Worm (Caenorhabditis elegans) whole organism, mixed stage, embryonic: ENCODE measurements around the gene R03G8.3.

ENCODE experiments used
- M03D4.4 ChIP-seq: sonication (generic microtip); optimal IDR thresholded peaks from 2 replicates; lab custom pipeline; 2017; ENCODE audit warnings: mild to moderate bottlenecking, missing genetic modification characterization, missing compliant biosample characterization
- bed-3 ChIP-seq: fragments of 200-800 bp; sonication (Bioruptor generic); optimal IDR thresholded peaks from 3 replicates; lab custom pipeline; 2018; ENCODE audit warnings: mild to moderate bottlenecking, missing genetic modification characterization, moderate library complexity, missing compliant biosample characterization
- blmp-1 ChIP-seq: fragments of 150-350 bp; optimal IDR thresholded peaks from 2 replicates; lab custom pipeline; 2014; ENCODE audit warnings: missing biosample characterization, missing genetic modification characterization
- ceh-39 ChIP-seq: fragments of 150-350 bp; optimal IDR thresholded peaks from 2 replicates; lab custom pipeline; 2014; ENCODE audit warnings: missing biosample characterization, missing genetic modification characterization
- ceh-83 ChIP-seq: fragments of 200-800 bp; sonication (Bioruptor generic); optimal IDR thresholded peaks from 2 replicates; lab custom pipeline; 2018; ENCODE audit warnings: mild to moderate bottlenecking, missing genetic modification characterization, missing compliant biosample characterization
- cnd-1 ChIP-seq: fragments of 200-800 bp; sonication (Bioruptor generic); optimal IDR thresholded peaks from 2 replicates; lab custom pipeline; 2018; ENCODE audit warnings: mild to moderate bottlenecking, missing genetic modification characterization, missing compliant biosample characterization
- drap-1 ChIP-seq: fragments of 200-800 bp; sonication (Bioruptor generic); optimal IDR thresholded peaks from 3 replicates; lab custom pipeline; 2018; ENCODE audit warnings: mild to moderate bottlenecking, missing genetic modification characterization, missing compliant biosample characterization
- elt-1 ChIP-seq: sonication (generic microtip); optimal IDR thresholded peaks from 2 replicates; lab custom pipeline; 2017; ENCODE audit warnings: missing genetic modification characterization, mild to moderate bottlenecking, missing compliant biosample characterization, antibody characterized with exemption, moderate library complexity, borderline replicate concordance; ENCODE audit not compliant: insufficient read depth
- elt-3 ChIP-seq: fragments of 150-350 bp; optimal IDR thresholded peaks from 2 replicates; lab custom pipeline; 2014; ENCODE audit warnings: missing biosample characterization, missing genetic modification characterization
- flh-1 ChIP-seq: fragments of 200-800 bp; sonication (Bioruptor generic); optimal IDR thresholded peaks from 2 replicates; lab custom pipeline; 2018; ENCODE audit warnings: mild to moderate bottlenecking, missing genetic modification characterization, moderate library complexity, missing compliant biosample characterization
- ham-2 ChIP-seq: fragments of 200-800 bp; sonication (Bioruptor generic); optimal IDR thresholded peaks from 2 replicates; lab custom pipeline; 2018; ENCODE audit warnings: mild to moderate bottlenecking, missing genetic modification characterization, missing compliant biosample characterization
- hlh-1 ChIP-seq: fragments of 150-350 bp; optimal IDR thresholded peaks from 2 replicates; lab custom pipeline; 2014; ENCODE audit warnings: missing biosample characterization, missing genetic modification reagents, missing genetic modification characterization
- lin-13 ChIP-seq: fragments of 150-350 bp; optimal IDR thresholded peaks from 2 replicates; lab custom pipeline; 2014; ENCODE audit warnings: missing biosample characterization, missing genetic modification characterization
- lin-32 ChIP-seq: fragments of 200-800 bp; sonication (Bioruptor generic); optimal IDR thresholded peaks from 2 replicates; lab custom pipeline; 2018; ENCODE audit warnings: mild to moderate bottlenecking, missing genetic modification characterization, missing compliant biosample characterization
- lsy-2 ChIP-seq: fragments of 150-350 bp; optimal IDR thresholded peaks from 2 replicates; lab custom pipeline; 2014; ENCODE audit warnings: missing biosample characterization, missing genetic modification characterization
- mab-5 ChIP-seq: fragments of 150-350 bp; optimal IDR thresholded peaks from 2 replicates; lab custom pipeline; 2014; ENCODE audit warnings: missing biosample characterization, missing genetic modification characterization
- mep-1 ChIP-seq: fragments of 150-350 bp; optimal IDR thresholded peaks from 2 replicates; lab custom pipeline; 2017; ENCODE audit warnings: missing biosample characterization, missing genetic modification reagents, missing genetic modification characterization, inconsistent platforms
- mls-2 ChIP-seq: sonication (generic microtip); optimal IDR thresholded peaks from 2 replicates; lab custom pipeline; 2016; ENCODE audit warnings: mild to moderate bottlenecking, missing genetic modification characterization, moderate library complexity, missing compliant biosample characterization
- nhr-12 ChIP-seq: fragments of 150-350 bp; optimal IDR thresholded peaks from 2 replicates; lab custom pipeline; 2014; ENCODE audit warnings: missing biosample characterization, missing genetic modification characterization
- nhr-2 ChIP-seq: fragments of 150-350 bp; optimal IDR thresholded peaks from 2 replicates; lab custom pipeline; 2014; ENCODE audit warnings: missing biosample characterization, missing genetic modification characterization
- nhr-237 ChIP-seq: fragments of 150-350 bp; optimal IDR thresholded peaks from 2 replicates; lab custom pipeline; 2014; ENCODE audit warnings: missing biosample characterization, missing genetic modification characterization
- nhr-28 ChIP-seq: fragments of 150-350 bp; optimal IDR thresholded peaks from 2 replicates; lab custom pipeline; 2014; ENCODE audit warnings: missing biosample characterization, missing genetic modification characterization
- nhr-76 ChIP-seq: sonication (generic microtip); optimal IDR thresholded peaks from 2 replicates; lab custom pipeline; 2017; ENCODE audit warnings: missing biosample characterization, missing genetic modification characterization
- pha-4 ChIP-seq: fragments of 150-350 bp; optimal IDR thresholded peaks from 2 replicates; lab custom pipeline; 2018; ENCODE audit warnings: missing biosample characterization, missing genetic modification reagents, missing genetic modification characterization
- snpc-4 ChIP-seq: fragments of 150-350 bp; optimal IDR thresholded peaks from 2 replicates; lab custom pipeline; 2014; ENCODE audit warnings: missing biosample characterization, missing genetic modification characterization
- sptf-1 ChIP-seq: sonication (generic microtip); optimal IDR thresholded peaks from 2 replicates; lab custom pipeline; 2017; ENCODE audit warnings: mild to moderate bottlenecking, missing genetic modification characterization, moderate library complexity, missing compliant biosample characterization
- tbx-8 ChIP-seq: fragments of 200-800 bp; sonication (Bioruptor generic); optimal IDR thresholded peaks from 2 replicates; lab custom pipeline; 2018; ENCODE audit warnings: mild to moderate bottlenecking, missing genetic modification characterization, moderate library complexity, missing compliant biosample characterization
- unc-120 ChIP-seq: sonication (generic microtip); optimal IDR thresholded peaks from 2 replicates; lab custom pipeline; 2017; ENCODE audit warnings: missing genetic modification characterization, missing compliant biosample characterization; ENCODE audit not compliant: poor library complexity, severe bottlenecking
- unc-62 ChIP-seq: fragments of 150-350 bp; optimal IDR thresholded peaks from 2 replicates; lab custom pipeline; 2014; ENCODE audit warnings: missing biosample characterization, missing genetic modification reagents, missing genetic modification characterization
- zip-8 ChIP-seq: fragments of 150-350 bp; optimal IDR thresholded peaks from 2 replicates; lab custom pipeline; 2014; ENCODE audit warnings: missing biosample characterization, missing genetic modification characterization
- ztf-11 ChIP-seq: fragments of 150-350 bp; optimal IDR thresholded peaks from 2 replicates; lab custom pipeline; 2014; ENCODE audit warnings: missing biosample characterization, missing genetic modification characterization

R03G8.3 gene

ce11 chrX:13104966-13105365, 14.2 kb downstream of the R03G8.3 start, which contains the start of gene F17H10.1:
Gene F17H10.1 (plus strand): TSS chrX:13105241.
- peak; percentile 48 for TF ChIP-seq elt-3 (tag; lab: Kevin White, UChicago)
- TF ChIP-seq ceh-83 (GFP tag; lab: Kevin White, UChicago): peak; percentile 53
- peak; percentile 14 for TF ChIP-seq nhr-2 (tag; lab: Kevin White, UChicago)
- TF ChIP-seq lin-13 (tag; lab: Kevin White, UChicago): peak; percentile 23
- no peak for TF ChIP-seq tbx-8

- TF ChIP-seq nhr-12 (tag; lab: Kevin White, UChicago): no peak
- TF ChIP-seq unc-120 (tag; lab: Kevin White, UChicago): no peak
- TF ChIP-seq mab-5 (tag; lab: Kevin White, UChicago): no peak
- no peak for TF ChIP-seq lsy-2 (tag; lab: Kevin White, UChicago)
- no peak for TF ChIP-seq tbx-8
- no peak for TF ChIP-seq snpc-4
Observed at ce11 chrX:13106177-13106761, 15.5 kb downstream of the R03G8.3 start.

DNA sequence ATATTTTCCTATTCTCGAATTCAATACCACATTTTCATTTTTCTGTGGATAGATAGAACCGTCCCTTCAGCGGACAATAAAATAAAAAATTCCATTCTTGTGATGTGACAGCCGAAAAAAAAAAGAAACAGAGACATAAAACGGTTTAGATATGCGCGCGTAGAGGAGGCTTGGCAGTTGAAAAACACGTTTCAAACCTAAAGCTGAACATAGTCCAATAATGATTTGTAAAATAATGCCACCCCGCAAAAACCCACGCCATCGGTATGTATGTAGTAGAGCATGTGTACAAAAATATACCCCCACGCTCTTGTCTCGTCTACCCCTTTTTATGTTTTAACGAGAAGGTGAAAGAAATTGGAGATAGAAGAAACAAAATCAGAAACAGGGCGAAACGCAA, 17.9 kb downstream of the R03G8.3 start:
- TF ChIP-seq nhr-237: no peak

- TF ChIP-seq tbx-8: no peak
- no peak for TF ChIP-seq nhr-28 (tag; lab: Kevin White, UChicago)
- TF ChIP-seq nhr-12 (tag; lab: Kevin White, UChicago): no peak
- no peak for TF ChIP-seq ztf-11
- TF ChIP-seq elt-3 (tag; lab: Kevin White, UChicago): no peak
- no peak for TF ChIP-seq nhr-237
- TF ChIP-seq M03D4.4 (tag; lab: Kevin White, UChicago): no peak
- TF ChIP-seq nhr-2 (tag; lab: Kevin White, UChicago): no peak
- TF ChIP-seq lsy-2 (tag; lab: Kevin White, UChicago): no peak
- TF ChIP-seq lin-32 (GFP tag; lab: Kevin White, UChicago): no peak
Observed at ce11 chrX:13110004-13110403, 19.2 kb downstream of the R03G8.3 start.

DNA sequence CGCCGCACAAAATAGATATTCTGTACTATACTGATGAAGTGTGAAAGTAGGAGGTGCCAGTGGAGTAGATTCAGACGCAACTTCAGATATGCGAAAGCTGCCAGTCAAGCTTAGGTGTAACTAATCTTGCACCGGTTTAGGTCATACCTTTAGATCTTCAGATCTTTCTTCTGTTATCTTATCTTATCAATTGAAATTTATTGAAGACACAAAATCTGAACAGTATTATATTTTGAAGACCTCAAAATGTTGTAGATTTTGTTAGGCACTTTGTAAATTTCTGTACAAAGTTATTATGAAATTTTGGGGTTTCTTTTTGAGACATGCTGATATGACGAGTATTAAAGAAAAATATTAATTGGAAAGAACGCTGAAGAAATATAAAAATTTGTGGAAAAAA, 21.9 kb downstream of the R03G8.3 start:
- TF ChIP-seq hlh-1 (tag; lab: Kevin White, UChicago) (no peak), snpc-4 (no peak), mab-5 (tag; lab: Kevin White, UChicago) (no peak), bed-3 (GFP tag; lab: Kevin White, UChicago) (no peak), mls-2 (tag; lab: Kevin White, UChicago) (no peak), drap-1 (GFP tag; lab: Kevin White, UChicago) (no peak), unc-120 (tag; lab: Kevin White, UChicago) (no peak), M03D4.4 (tag; lab: Kevin White, UChicago) (no peak), elt-3 (tag; lab: Kevin White, UChicago) (no peak), mep-1 (tag; lab: Kevin White, UChicago) (no peak), tbx-8 (no peak), cnd-1 (tag; lab: Kevin White, UChicago) (no peak), nhr-12 (tag; lab: Kevin White, UChicago) (no peak), ceh-39 (no peak), nhr-76 (tag; lab: Kevin White, UChicago) (no peak)
- TF ChIP-seq, all 35 proteins: peak for 0

DNA sequence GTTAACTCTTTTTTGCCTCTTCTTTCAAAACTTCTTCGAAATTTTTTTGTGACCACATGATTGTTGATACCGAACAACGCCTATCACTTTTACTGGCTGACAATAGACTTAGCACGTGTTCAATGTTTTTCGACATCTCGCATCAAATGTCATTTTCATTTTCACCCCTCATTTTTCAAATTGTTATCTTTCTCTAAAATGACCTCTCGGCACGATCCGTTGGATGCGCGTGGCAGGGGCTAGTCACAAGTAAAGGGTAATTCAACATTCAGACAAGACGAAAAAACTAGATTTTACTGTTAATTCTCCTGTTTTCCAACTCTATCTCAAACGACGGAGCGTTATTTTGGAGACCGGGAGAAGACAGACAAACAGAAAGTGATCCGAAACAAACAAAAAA, 22.7 kb downstream of the R03G8.3 start, which contains the start of gene F17H10.2:
TSS of gene F17H10.2 (plus strand) at position 316 of the 400 bp plus-strand sequence.
- TF ChIP-seq unc-120 (tag; lab: Kevin White, UChicago) (no peak), pha-4 (tag; lab: Kevin White, UChicago) (no peak), mab-5 (tag; lab: Kevin White, UChicago) (no peak), nhr-28 (tag; lab: Kevin White, UChicago) (no peak), ceh-83 (GFP tag; lab: Kevin White, UChicago) (no peak), unc-62 (GFP tag; lab: Kevin White, UChicago) (no peak), flh-1 (GFP tag; lab: Kevin White, UChicago) (no peak), ceh-39 (no peak), zip-8 (tag; lab: Kevin White, UChicago) (no peak), tbx-8 (no peak), ham-2 (GFP tag; lab: Kevin White, UChicago) (no peak), nhr-2 (tag; lab: Kevin White, UChicago) (no peak), elt-3 (tag; lab: Kevin White, UChicago) (no peak), sptf-1 (tag; lab: Kevin White, UChicago) (no peak), elt-1 (tag; lab: Kevin White, UChicago) (no peak), blmp-1 (no peak)
- TF ChIP-seq, all 35 proteins: peak for 0
